Worm (Caenorhabditis elegans): Measurements from ENCODE around the gene F59D12.3.

DNA sequence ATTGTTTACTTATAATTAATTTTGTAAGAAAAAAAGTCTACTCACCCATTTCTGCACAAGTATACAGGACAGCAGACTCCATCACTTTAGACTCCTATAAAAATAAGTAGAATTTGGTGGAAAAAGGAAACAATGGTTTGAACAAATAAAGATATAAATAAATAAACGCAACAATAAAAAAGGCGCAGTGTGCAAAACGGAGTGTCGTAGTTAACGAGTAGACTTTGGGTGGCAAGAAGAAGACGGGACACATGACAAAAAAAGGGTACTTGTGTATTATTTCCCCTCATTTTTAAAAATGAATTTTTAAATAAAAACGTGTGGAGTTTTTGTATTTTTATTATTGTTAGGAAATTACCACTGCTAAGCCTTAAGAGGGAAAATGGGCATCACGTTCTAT is 3.5 kb downstream of the F59D12.3 start, which contains the start of gene F59D12.5:
- no peak for TF ChIP-seq lsl-1 (GFP tag; optimal IDR thresholded peaks at IDR 0.05)
- TF ChIP-seq hlh-26 (GFP tag; conservative IDR thresholded peaks at IDR 0.05): no peak
- TF ChIP-seq bed-1 (GFP tag; IDR thresholded peaks at IDR 0.05): no peak
- TF ChIP-seq pha-4 (tag; optimal IDR thresholded peaks at IDR 0.05): no peak
- no peak for TF ChIP-seq nfya-2 (GFP tag; IDR thresholded peaks at IDR 0.05)
- TF ChIP-seq ZK185.1 (tag; optimal IDR thresholded peaks at IDR 0.05; ENCODE audit: poor library complexity, severe bottlenecking): no peak
- no peak for TF ChIP-seq rec-8 (tag; optimal IDR thresholded peaks at IDR 0.05)
- no peak for TF ChIP-seq zfh-2 (GFP tag; conservative IDR thresholded peaks at IDR 0.05)
- TF ChIP-seq somi-1 (GFP tag; optimal IDR thresholded peaks at IDR 0.05): no peak

All from whole organism, young adult.